Worm (Caenorhabditis elegans): ENCODE measurements around the gene srsx-36.

The srsx-36 gene

DNA sequence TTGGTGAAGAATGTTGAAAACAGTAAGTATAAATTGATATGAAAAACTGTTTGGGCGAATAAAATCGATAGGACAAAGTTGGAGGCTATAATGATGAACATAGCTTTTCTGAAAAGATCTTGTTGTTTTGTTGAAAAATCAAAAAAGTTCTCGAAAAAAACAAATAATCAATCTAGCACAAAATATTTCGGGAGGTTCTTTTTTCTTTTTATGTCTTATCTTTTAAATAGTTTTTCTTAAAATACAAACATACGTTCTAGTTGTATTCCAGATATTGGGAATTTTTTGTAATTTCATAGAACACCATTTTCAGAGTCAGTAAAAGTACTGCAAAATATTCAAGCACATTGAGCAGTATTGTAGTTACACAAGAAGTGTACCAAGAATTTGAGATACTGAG lies 20.5 kb upstream of the srsx-36 start, which contains the start of gene srbc-55:
TSS of gene srbc-55 (minus strand) at position 101 of the 400 bp plus-strand sequence.
- TF ChIP-seq lsy-2 (tag; optimal IDR thresholded peaks at IDR 0.05) (no peak), ceh-43 (GFP tag; optimal IDR thresholded peaks at IDR 0.05) (no peak), sem-2 (GFP tag; optimal IDR thresholded peaks at IDR 0.05) (no peak), nhr-76 (tag; optimal IDR thresholded peaks at IDR 0.05) (no peak), unc-62 (GFP tag; optimal IDR thresholded peaks at IDR 0.05) (no peak), unc-120 (tag; optimal IDR thresholded peaks at IDR 0.05; ENCODE audit: poor library complexity, severe bottlenecking) (no peak), zip-8 (tag; optimal IDR thresholded peaks at IDR 0.05) (no peak), elt-3 (tag; optimal IDR thresholded peaks at IDR 0.05) (no peak), unc-39 (tag; optimal IDR thresholded peaks at IDR 0.05) (no peak), sptf-1 (tag; optimal IDR thresholded peaks at IDR 0.05) (no peak), snpc-4 (tag; optimal IDR thresholded peaks at IDR 0.05) (no peak), mls-2 (tag; optimal IDR thresholded peaks at IDR 0.05) (no peak), cnd-1 (tag; optimal IDR thresholded peaks at IDR 0.05) (no peak)

DNA sequence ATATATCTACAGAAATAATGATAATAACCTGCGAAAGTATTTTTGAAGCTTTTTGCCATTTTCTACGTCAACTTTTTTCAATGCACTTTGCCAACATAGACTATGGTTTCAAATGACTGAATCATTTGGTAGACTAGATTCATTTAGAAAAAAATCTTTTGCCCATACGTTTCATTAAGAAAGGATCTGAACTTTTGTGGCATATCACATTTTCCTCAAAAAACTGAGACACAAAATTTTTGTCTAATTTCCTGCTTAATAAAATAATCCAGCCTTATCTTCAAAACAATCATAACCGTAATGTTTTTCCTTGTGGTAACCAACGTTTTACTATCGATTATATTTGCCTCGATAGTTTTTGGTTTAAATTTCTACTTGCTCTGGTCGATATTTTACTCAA lies 16.7 kb upstream of the srsx-36 start, which contains the start of gene srbc-51:
TSS of gene srbc-51 (plus strand) at position 301 of the 400 bp plus-strand sequence.
- TF ChIP-seq flh-1 (GFP tag; optimal IDR thresholded peaks at IDR 0.05) (no peak), mab-5 (tag; optimal IDR thresholded peaks at IDR 0.05) (no peak), nhr-2 (tag; optimal IDR thresholded peaks at IDR 0.05) (no peak), M03D4.4 (tag; optimal IDR thresholded peaks at IDR 0.05) (no peak), snpc-4 (tag; optimal IDR thresholded peaks at IDR 0.05) (no peak), ceh-83 (GFP tag; optimal IDR thresholded peaks at IDR 0.05) (no peak), unc-39 (tag; optimal IDR thresholded peaks at IDR 0.05) (no peak), cnd-1 (tag; optimal IDR thresholded peaks at IDR 0.05) (no peak), ham-2 (GFP tag; optimal IDR thresholded peaks at IDR 0.05) (no peak), ceh-43 (GFP tag; optimal IDR thresholded peaks at IDR 0.05) (no peak), nhr-12 (tag; optimal IDR thresholded peaks at IDR 0.05) (no peak), tbx-8 (GFP tag; optimal IDR thresholded peaks at IDR 0.05) (no peak), unc-120 (tag; optimal IDR thresholded peaks at IDR 0.05; ENCODE audit: poor library complexity, severe bottlenecking) (no peak), nhr-28 (tag; optimal IDR thresholded peaks at IDR 0.05) (no peak), unc-62 (GFP tag; optimal IDR thresholded peaks at IDR 0.05) (no peak), nhr-76 (tag; optimal IDR thresholded peaks at IDR 0.05) (no peak), sem-2 (GFP tag; optimal IDR thresholded peaks at IDR 0.05) (no peak), hlh-1 (tag; optimal IDR thresholded peaks at IDR 0.05) (no peak)

DNA sequence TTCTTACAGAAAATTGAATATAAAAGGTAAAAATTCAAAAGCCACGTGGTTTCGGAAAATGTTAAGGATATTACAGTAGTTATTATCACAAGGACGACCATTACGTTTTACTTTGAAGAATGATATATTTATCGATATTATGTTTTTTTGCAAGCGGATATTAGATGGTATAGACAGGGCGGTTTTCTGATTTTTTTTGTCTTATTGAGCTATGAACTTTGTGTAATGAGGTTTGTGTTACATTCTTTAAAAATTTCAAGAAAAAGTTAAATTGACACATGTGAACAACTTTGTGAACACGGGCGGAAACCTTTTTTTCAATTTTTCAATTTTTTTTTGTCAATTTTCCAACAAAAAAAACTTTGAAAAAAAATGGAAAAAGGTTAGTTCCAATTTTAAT lies 15.4 kb upstream of the srsx-36 start, which contains the start of gene srbc-50:
TSS of gene srbc-50 (minus strand) at position 101 of the 400 bp plus-strand sequence.
- TF ChIP-seq tbx-8 (GFP tag; optimal IDR thresholded peaks at IDR 0.05), result no peak
- no peak for TF ChIP-seq elt-3 (tag; optimal IDR thresholded peaks at IDR 0.05)
- no peak for TF ChIP-seq ceh-43 (GFP tag; optimal IDR thresholded peaks at IDR 0.05)
- TF ChIP-seq snpc-4 (tag; optimal IDR thresholded peaks at IDR 0.05), result no peak
- TF ChIP-seq flh-1 (GFP tag; optimal IDR thresholded peaks at IDR 0.05), result no peak
- TF ChIP-seq bed-3 (GFP tag; optimal IDR thresholded peaks at IDR 0.05), result no peak
- no peak for TF ChIP-seq pha-4 (tag; optimal IDR thresholded peaks at IDR 0.05)
- TF ChIP-seq mab-5 (tag; optimal IDR thresholded peaks at IDR 0.05), result no peak
- TF ChIP-seq blmp-1 (tag; optimal IDR thresholded peaks at IDR 0.05), result no peak
- TF ChIP-seq nhr-237 (tag; optimal IDR thresholded peaks at IDR 0.05), result no peak
- TF ChIP-seq ceh-39 (tag; optimal IDR thresholded peaks at IDR 0.05), result no peak
- TF ChIP-seq ces-1 (GFP tag; optimal IDR thresholded peaks at IDR 0.05), result no peak
- no peak for TF ChIP-seq unc-62 (GFP tag; optimal IDR thresholded peaks at IDR 0.05)
- TF ChIP-seq sem-2 (GFP tag; optimal IDR thresholded peaks at IDR 0.05), result no peak
- TF ChIP-seq elt-1 (tag; optimal IDR thresholded peaks at IDR 0.05; ENCODE audit: borderline replicate concordance, insufficient read depth), result no peak
- TF ChIP-seq zip-8 (tag; optimal IDR thresholded peaks at IDR 0.05), result no peak
- no peak for TF ChIP-seq ham-2 (GFP tag; optimal IDR thresholded peaks at IDR 0.05)
- TF ChIP-seq nhr-76 (tag; optimal IDR thresholded peaks at IDR 0.05), result no peak

DNA sequence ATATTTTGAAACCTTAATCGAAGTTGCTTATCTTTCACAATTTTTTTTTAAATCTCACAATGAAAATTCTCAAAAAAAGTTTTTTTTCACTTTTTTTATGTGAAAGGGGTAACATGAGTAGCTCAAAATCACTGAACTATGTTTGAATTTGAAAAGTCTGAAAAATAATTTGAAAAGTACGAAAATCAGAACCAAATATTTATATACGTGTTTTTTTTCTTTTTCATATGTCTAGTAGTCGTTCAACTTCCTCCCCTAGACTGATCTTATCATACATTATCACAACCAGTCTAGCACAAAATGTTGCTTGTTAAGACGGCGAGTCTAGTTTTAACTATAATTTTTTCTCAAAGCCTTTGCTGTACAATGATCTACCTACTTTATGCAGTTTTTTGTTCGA lies 12.0 kb upstream of the srsx-36 start, which contains the start of gene srbc-49:
TSS of gene srbc-49 (plus strand) at position 301 of the 400 bp plus-strand sequence.
- no peak for TF ChIP-seq sptf-1 (tag; optimal IDR thresholded peaks at IDR 0.05)
- TF ChIP-seq mls-2 (tag; optimal IDR thresholded peaks at IDR 0.05), result no peak
- TF ChIP-seq lin-13 (tag; optimal IDR thresholded peaks at IDR 0.05), result no peak
- TF ChIP-seq mep-1 (tag; optimal IDR thresholded peaks at IDR 0.05), result no peak
- no peak for TF ChIP-seq nhr-237 (tag; optimal IDR thresholded peaks at IDR 0.05)
- no peak for TF ChIP-seq unc-62 (GFP tag; optimal IDR thresholded peaks at IDR 0.05)
- TF ChIP-seq blmp-1 (tag; optimal IDR thresholded peaks at IDR 0.05), result no peak
- TF ChIP-seq sem-2 (GFP tag; optimal IDR thresholded peaks at IDR 0.05), result no peak
- TF ChIP-seq ham-2 (GFP tag; optimal IDR thresholded peaks at IDR 0.05), result no peak
- no peak for TF ChIP-seq nhr-28 (tag; optimal IDR thresholded peaks at IDR 0.05)
- no peak for TF ChIP-seq drap-1 (GFP tag; optimal IDR thresholded peaks at IDR 0.05)
- TF ChIP-seq lsy-2 (tag; optimal IDR thresholded peaks at IDR 0.05), result no peak
- TF ChIP-seq unc-120 (tag; optimal IDR thresholded peaks at IDR 0.05; ENCODE audit: poor library complexity, severe bottlenecking), result no peak

Data from whole organism, mixed stage, embryonic.